Worm (Caenorhabditis elegans): Measurements from ENCODE around the gene F26F4.6.
"Not testable (repeated sequence)": the region's sequence is repeated elsewhere in the genome, so short reads cannot be mapped to it uniquely, and the experiment has no call there.

F26F4.6 gene

DNA sequence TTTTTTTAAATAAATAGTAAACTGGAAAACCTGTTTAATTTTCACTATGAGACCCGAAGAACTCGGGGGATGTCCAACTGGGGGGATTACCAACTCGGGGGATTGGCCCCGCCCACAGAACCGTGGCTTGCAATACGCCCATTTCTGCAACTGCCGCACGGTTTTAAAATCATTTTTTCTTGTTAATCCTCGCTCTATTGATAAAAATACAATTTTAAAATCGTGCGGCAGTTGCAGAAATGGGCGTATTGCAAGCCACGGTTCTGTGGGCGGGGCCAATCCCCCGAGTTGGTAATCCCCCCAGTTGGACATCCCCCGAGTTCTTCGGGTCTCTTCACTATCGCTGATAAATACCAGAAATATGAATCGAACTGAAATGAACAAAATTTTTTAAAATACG is 28.6 kb upstream of the F26F4.6 start, which contains the start of gene mmab-1 (continued):
- TF ChIP-seq rpc-1 (optimal IDR thresholded peaks at IDR 0.05) (peak; percentile 15), snpc-4 (tag; optimal IDR thresholded peaks at IDR 0.05) (peak in 2 of 4 experiments; percentile 5 to 25), hmg-1.2 (GFP tag; IDR thresholded peaks at IDR 0.05) (peak; percentile 13; the same call in 1 of the 2 replicates), cebp-1 (tag; optimal IDR thresholded peaks at IDR 0.05) (peak; percentile 36), nfyb-1 (GFP tag; IDR thresholded peaks at IDR 0.05) (peak; percentile 55), mcd-1 (GFP tag; IDR thresholded peaks at IDR 0.05) (peak; percentile 89), ceh-100 (GFP tag; IDR thresholded peaks at IDR 0.05) (peak; percentile 90), lin-40 (tag; optimal IDR thresholded peaks at IDR 0.05) (peak; percentile 27), pbrm-1 (GFP tag; IDR thresholded peaks at IDR 0.05) (peak; percentile 55; the same call in 1 of the 2 replicates), ceh-91 (GFP tag; IDR thresholded peaks at IDR 0.05) (0 out of 2 replicates have a peak, but pooled peaks have one; percentile 11), C06A6.2 (GFP tag; conservative IDR thresholded peaks at IDR 0.05) (peak; percentile 84), F33H1.4 (GFP tag; IDR thresholded peaks at IDR 0.05) (peak; percentile 44)
- not testable (repeated sequence) for TF ChIP-seq rpc-1 (tag; optimal IDR thresholded peaks at IDR 0.05); snpc-4 (GFP tag; optimal IDR thresholded peaks at IDR 0.05); cebp-1 (GFP tag; IDR thresholded peaks at IDR 0.05)

DNA sequence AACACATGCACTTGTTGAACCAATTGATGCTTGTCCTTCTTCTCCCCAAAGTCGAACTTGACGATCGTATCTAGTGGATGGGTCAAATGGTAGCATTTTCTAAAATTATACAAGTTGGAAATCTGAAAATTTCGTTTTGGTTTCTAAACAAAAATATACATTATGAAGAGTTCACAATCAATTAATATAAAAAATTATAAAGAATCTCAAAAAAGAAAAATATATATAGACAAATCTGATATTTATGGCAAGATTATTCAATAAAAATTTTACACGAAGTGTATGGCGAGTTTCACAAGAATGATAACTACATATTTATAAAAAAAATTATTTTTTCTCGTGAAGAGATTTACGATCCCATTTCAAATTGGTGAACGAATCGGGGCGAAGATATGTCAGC is 26.8 kb upstream of the F26F4.6 start, which contains the start of gene ula-1:
ula-1 (minus strand) TSS at position 101 of the 400 bp plus-strand sequence.
- TF ChIP-seq nhr-90 (tag; optimal IDR thresholded peaks at IDR 0.05) (no peak), athp-1 (tag; optimal IDR thresholded peaks at IDR 0.05) (no peak), F39B2.1 (GFP tag; IDR thresholded peaks at IDR 0.05) (no peak), F57C9.4 (tag; optimal IDR thresholded peaks at IDR 0.05) (no peak), lir-1 (GFP tag; conservative IDR thresholded peaks at IDR 0.05) (no peak)

DNA sequence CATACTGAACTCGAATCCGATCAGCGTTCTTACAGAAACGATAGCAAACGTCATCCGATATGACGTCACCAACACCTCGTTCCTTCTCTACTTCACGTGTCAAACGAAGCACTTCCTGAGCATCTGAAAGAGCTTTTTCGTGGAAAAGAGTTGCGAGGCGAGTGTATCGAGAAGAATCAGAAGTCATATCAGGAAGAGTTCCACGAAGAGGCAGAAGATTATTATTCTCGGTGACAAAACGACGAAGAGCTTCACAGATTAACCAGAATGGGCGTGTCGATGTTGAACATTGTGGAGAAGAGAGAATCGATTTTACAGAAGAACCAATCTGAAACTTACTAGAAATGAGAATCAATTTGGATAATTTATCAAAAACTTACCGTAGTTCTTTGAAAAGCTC is 25.5 kb upstream of the F26F4.6 start:
- TF ChIP-seq snpc-3.4 (tag; optimal IDR thresholded peaks at IDR 0.05) (no peak), F55B11.4 (tag; optimal IDR thresholded peaks at IDR 0.05; ENCODE audit: borderline replicate concordance, insufficient read depth) (no peak), dox-1 (GFP tag; IDR thresholded peaks at IDR 0.05) (no peak), egl-18 (GFP tag; IDR thresholded peaks at IDR 0.05) (no peak), nfya-2 (GFP tag; IDR thresholded peaks at IDR 0.05) (no peak)

DNA sequence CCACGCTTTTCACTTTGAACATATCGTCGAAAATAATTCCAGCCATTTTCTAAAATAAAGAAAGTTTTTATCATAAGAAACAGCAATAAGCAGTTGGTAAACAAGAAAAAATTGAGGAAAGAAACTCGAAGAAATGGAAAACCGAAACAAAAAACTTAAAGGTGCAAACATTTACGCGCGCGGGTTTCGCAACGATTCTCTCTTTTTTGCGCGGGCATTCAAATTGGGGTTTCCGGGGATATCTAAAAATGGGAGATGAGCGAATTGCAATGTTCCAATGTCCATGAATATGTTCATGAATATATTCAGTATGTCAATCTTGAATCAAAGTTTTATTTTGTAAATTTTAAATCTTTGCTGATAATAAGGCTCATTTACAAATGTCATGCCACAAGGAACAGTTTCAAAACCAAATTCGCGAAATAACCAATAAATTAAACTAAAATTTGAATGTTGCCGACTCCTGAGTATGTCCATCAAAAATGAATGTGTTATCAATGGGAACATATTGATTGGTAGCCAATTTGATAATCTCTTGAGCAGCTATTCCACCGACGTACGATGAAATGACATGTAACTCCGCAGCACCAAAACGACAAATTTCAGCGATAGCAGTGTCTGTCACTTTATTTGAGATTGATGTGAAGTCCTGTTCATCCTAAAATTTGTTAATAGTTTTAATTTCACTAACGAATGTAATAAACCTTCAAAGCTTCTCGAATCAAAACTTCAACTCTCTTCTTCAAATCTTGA is 24.7 kb upstream of the F26F4.6 start, which contains the start of gene rpb-8:
rpb-8 (minus strand) TSS at position 49 of the 753 bp plus-strand sequence.
- TF ChIP-seq mcd-1 (GFP tag; IDR thresholded peaks at IDR 0.05) (0 out of 2 replicates have a peak, but pooled peaks have one; percentile 30), egl-44 (GFP tag; IDR thresholded peaks at IDR 0.05) (no peak), hlh-12 (tag; optimal IDR thresholded peaks at IDR 0.05) (no peak), ztf-18 (tag; optimal IDR thresholded peaks at IDR 0.05) (no peak), ekl-4 (GFP tag; IDR thresholded peaks at IDR 0.05) (no peak), ztf-6 (GFP tag; IDR thresholded peaks at IDR 0.05) (no peak), hlh-26 (GFP tag; conservative IDR thresholded peaks at IDR 0.05) (no peak), lin-54 (GFP tag; optimal IDR thresholded peaks at IDR 0.05) (peak; percentile 87), dpff-1 (tag; optimal IDR thresholded peaks at IDR 0.05) (no peak), Y53F4B.3 (GFP tag; IDR thresholded peaks at IDR 0.05) (no peak), ztf-22 (GFP tag; optimal IDR thresholded peaks at IDR 0.05) (no peak), ets-4 (GFP tag; optimal IDR thresholded peaks at IDR 0.05) (no peak), F49E8.2 (tag; optimal IDR thresholded peaks at IDR 0.05; ENCODE audit: insufficient read depth) (no peak), die-1 (tag; optimal IDR thresholded peaks at IDR 0.05) (no peak), rpc-1 (optimal IDR thresholded peaks at IDR 0.05) (no peak), rpc-1 (tag; optimal IDR thresholded peaks at IDR 0.05) (no peak), madf-3 (GFP tag; IDR thresholded peaks at IDR 0.05) (no peak), ceh-91 (GFP tag; IDR thresholded peaks at IDR 0.05) (0 out of 2 replicates have a peak, but pooled peaks have one; percentile 14), mxl-1 (tag; optimal IDR thresholded peaks at IDR 0.05) (no peak), nhr-90 (tag; optimal IDR thresholded peaks at IDR 0.05) (no peak), nfyb-1 (GFP tag; IDR thresholded peaks at IDR 0.05) (no peak), zfh-2 (GFP tag; conservative IDR thresholded peaks at IDR 0.05) (no peak), let-526 (GFP tag; IDR thresholded peaks at IDR 0.05) (no peak), ztf-25 (GFP tag; IDR thresholded peaks at IDR 0.05) (no peak)
